Fruit fly (Drosophila melanogaster) whole organism, embryonic: Measurements from ENCODE around the gene mRpL19.

ENCODE experiments used
- Aef1 ChIP-seq: fragments of 200-800 bp; sonication (Bioruptor generic); IDR thresholded peaks from 3 replicates; pipeline ENCODE4 v1.3.6; 2022; ENCODE audit warnings: missing biosample characterization, missing genetic modification characterization
- Atf6 ChIP-seq: fragments of 200-800 bp; sonication (Bioruptor generic); IDR thresholded peaks from 2 replicates; pipeline ENCODE4 v1.3.6; 2022; ENCODE audit warnings: missing biosample characterization, missing genetic modification characterization
- CG11456 ChIP-seq: fragments of 200-800 bp; sonication (Bioruptor generic); IDR thresholded peaks from 3 replicates; pipeline ENCODE4 v1.3.6; 2022; ENCODE audit warnings: missing biosample characterization, missing genetic modification characterization
- CG11504 ChIP-seq: fragments of 200-800 bp; sonication (Bioruptor generic); optimal IDR thresholded peaks from 3 replicates; lab custom pipeline; 2019; ENCODE audit warnings: missing biosample characterization, mild to moderate bottlenecking, missing genetic modification characterization, moderate library complexity
- CG11560 ChIP-seq: fragments of 200-800 bp; sonication (Bioruptor generic); IDR thresholded peaks from 3 replicates; pipeline ENCODE4 v1.3.6; 2022; ENCODE audit warnings: missing biosample characterization, missing genetic modification characterization
- CG12659 ChIP-seq: fragments of 200-800 bp; sonication (Bioruptor generic); optimal IDR thresholded peaks from 3 replicates; lab custom pipeline; 2017; ENCODE audit warnings: mild to moderate bottlenecking, missing biosample characterization, missing genetic modification reagents, missing genetic modification characterization
- CG13123 ChIP-seq: fragments of 200-800 bp; sonication (Bioruptor generic); optimal IDR thresholded peaks from 2 replicates; lab custom pipeline; 2016; ENCODE audit warnings: missing biosample characterization, missing genetic modification characterization
- CG13287 ChIP-seq: fragments of 200-800 bp; sonication (Bioruptor generic); IDR thresholded peaks from 2 replicates; pipeline ENCODE4 v1.3.6; 2022; ENCODE audit warnings: missing biosample characterization, missing genetic modification characterization; ENCODE audit not compliant: partially characterized antibody
- CG14050 ChIP-seq: fragments of 200-800 bp; sonication (Bioruptor generic); IDR thresholded peaks from 3 replicates; pipeline ENCODE4 v1.3.6; 2022; ENCODE audit warnings: missing biosample characterization, missing genetic modification characterization
- CG1647 ChIP-seq: fragments of 200-800 bp; sonication (Bioruptor generic); optimal IDR thresholded peaks from 3 replicates; lab custom pipeline; 2016; ENCODE audit warnings: missing biosample characterization, missing genetic modification characterization
- CG16813 ChIP-seq: fragments of 200-800 bp; sonication (Bioruptor generic); IDR thresholded peaks from 3 replicates; pipeline ENCODE4 v1.3.6; 2022; ENCODE audit warnings: missing biosample characterization, missing genetic modification characterization; ENCODE audit not compliant: partially characterized antibody
- CG2202 ChIP-seq: fragments of 200-800 bp; sonication (Bioruptor generic); optimal IDR thresholded peaks from 2 replicates; lab custom pipeline; 2018; ENCODE audit warnings: missing biosample characterization, mild to moderate bottlenecking, missing genetic modification characterization
- CG31388 ChIP-seq: fragments of 200-800 bp; sonication (Bioruptor generic); optimal IDR thresholded peaks from 2 replicates; lab custom pipeline; 2016; ENCODE audit warnings: missing biosample characterization, missing genetic modification characterization
- CG32767 ChIP-seq: fragments of 200-800 bp; sonication (Bioruptor generic); IDR thresholded peaks from 2 replicates; pipeline ENCODE4 v1.3.6; 2022; ENCODE audit warnings: missing biosample characterization, missing genetic modification characterization
- CG4404 ChIP-seq: fragments of 200-800 bp; sonication (Bioruptor generic); IDR thresholded peaks from 2 replicates; pipeline ENCODE4 v1.3.6; 2022; ENCODE audit warnings: missing biosample characterization, missing genetic modification characterization
- CG5180 ChIP-seq: fragments of 200-800 bp; sonication (Bioruptor generic); optimal IDR thresholded peaks from 3 replicates; lab custom pipeline; 2017; ENCODE audit warnings: missing biosample characterization, missing genetic modification characterization, mild to moderate bottlenecking, moderate library complexity, missing genetic modification reagents
- CG6813 ChIP-seq: fragments of 200-800 bp; sonication (Bioruptor generic); optimal IDR thresholded peaks from 2 replicates; lab custom pipeline; 2017; ENCODE audit warnings: missing biosample characterization, missing genetic modification characterization, mild to moderate bottlenecking, moderate library complexity, missing genetic modification reagents
- CG7556 ChIP-seq: fragments of 200-800 bp; sonication (Bioruptor generic); optimal IDR thresholded peaks from 2 replicates; lab custom pipeline; 2017; ENCODE audit warnings: missing biosample characterization, mild to moderate bottlenecking, missing genetic modification characterization
- CG7987 ChIP-seq: fragments of 200-800 bp; sonication (Bioruptor generic); optimal IDR thresholded peaks from 2 replicates; lab custom pipeline; 2018; ENCODE audit warnings: missing biosample characterization, mild to moderate bottlenecking, missing genetic modification characterization, moderate library complexity
- CG8944 ChIP-seq: fragments of 200-800 bp; sonication (Bioruptor generic); optimal IDR thresholded peaks from 3 replicates; lab custom pipeline; 2016; ENCODE audit warnings: missing biosample characterization, missing genetic modification characterization
- CG9437 ChIP-seq: fragments of 200-800 bp; sonication (Bioruptor generic); optimal IDR thresholded peaks from 2 replicates; lab custom pipeline; 2018; ENCODE audit warnings: missing biosample characterization, mild to moderate bottlenecking, missing genetic modification characterization
- CG9609 ChIP-seq: fragments of 200-800 bp; sonication (Bioruptor generic); optimal IDR thresholded peaks from 3 replicates; lab custom pipeline; 2016; ENCODE audit warnings: missing biosample characterization, missing genetic modification characterization
- CTCF ChIP-seq: fragments of 200-800 bp; sonication (Bioruptor generic); optimal IDR thresholded peaks from 2 replicates; lab custom pipeline; 2017; ENCODE audit warnings: missing biosample characterization, mild to moderate bottlenecking, missing genetic modification characterization, moderate library complexity
- D ChIP-seq, 2 experiments: fragments of 200-800 bp in 1 of 2; fragments of >200 bp in 1 of 2; sonication (Bioruptor generic) in 1 of 2; optimal IDR thresholded peaks; 2 replicates in 1 of 2; 3 replicates in 1 of 2; lab custom pipeline; 2017; ENCODE audit warnings: mild to moderate bottlenecking in 1 of 2, missing biosample characterization in 1 of 2, missing genetic modification characterization in 1 of 2, missing genetic modification reagents in 1 of 2
- HmgD ChIP-seq: fragments of 200-800 bp; sonication (Bioruptor generic); optimal IDR thresholded peaks from 3 replicates; lab custom pipeline; 2016; ENCODE audit warnings: missing biosample characterization, missing genetic modification characterization
- HmgZ ChIP-seq: fragments of 200-800 bp; sonication (Bioruptor generic); optimal IDR thresholded peaks from 2 replicates; lab custom pipeline; 2018; ENCODE audit warnings: missing biosample characterization, mild to moderate bottlenecking, missing genetic modification characterization
- Mad ChIP-seq: fragments of 200-800 bp; sonication (Bioruptor generic); optimal IDR thresholded peaks from 2 replicates; lab custom pipeline; 2016; ENCODE audit warnings: missing biosample characterization, missing genetic modification characterization
- NC2α ChIP-seq: fragments of 200-800 bp; sonication (Bioruptor generic); optimal IDR thresholded peaks from 2 replicates; lab custom pipeline; 2016; ENCODE audit warnings: missing biosample characterization, missing genetic modification characterization
- Nf-YA ChIP-seq: fragments of 200-800 bp; sonication (Bioruptor generic); IDR thresholded peaks from 2 replicates; pipeline ENCODE4 v1.3.6; 2022; ENCODE audit warnings: missing biosample characterization, missing genetic modification characterization
- Side ChIP-seq: fragments of 200-800 bp; sonication (Bioruptor generic); optimal IDR thresholded peaks from 2 replicates; lab custom pipeline; 2016; ENCODE audit warnings: missing biosample characterization, missing genetic modification characterization
- Sox100B ChIP-seq: fragments of 200-800 bp; sonication (Bioruptor generic); optimal IDR thresholded peaks from 3 replicates; lab custom pipeline; 2018; ENCODE audit warnings: missing biosample characterization, mild to moderate bottlenecking, missing genetic modification characterization
- Spps ChIP-seq: fragments of 200-800 bp; sonication (Bioruptor generic); optimal IDR thresholded peaks from 2 replicates; lab custom pipeline; 2018; ENCODE audit warnings: missing biosample characterization, mild to moderate bottlenecking, missing genetic modification characterization
- ab ChIP-seq: fragments of 200-800 bp; sonication (Bioruptor generic); optimal IDR thresholded peaks from 2 replicates; lab custom pipeline; 2016; ENCODE audit warnings: missing biosample characterization, missing genetic modification characterization
- ac ChIP-seq: fragments of 200-800 bp; sonication (Bioruptor generic); optimal IDR thresholded peaks from 3 replicates; lab custom pipeline; 2017; ENCODE audit warnings: missing biosample characterization, mild to moderate bottlenecking, missing genetic modification characterization
- br ChIP-seq: fragments of >200 bp; optimal IDR thresholded peaks from 2 replicates; lab custom pipeline; 2017
- dati ChIP-seq: fragments of 200-800 bp; sonication (Bioruptor generic); IDR thresholded peaks from 2 replicates; pipeline ENCODE4 v1.3.6; 2022; ENCODE audit warnings: missing biosample characterization, missing genetic modification characterization
- ems ChIP-seq: fragments of 200-800 bp; sonication (Bioruptor generic); optimal IDR thresholded peaks from 3 replicates; lab custom pipeline; 2016; ENCODE audit warnings: missing biosample characterization, missing genetic modification characterization
- eyg ChIP-seq: fragments of 200-800 bp; sonication (Bioruptor generic); optimal IDR thresholded peaks from 3 replicates; lab custom pipeline; 2016; ENCODE audit warnings: missing biosample characterization, missing genetic modification characterization
- gro ChIP-seq: fragments of 200-800 bp; sonication (Bioruptor generic); optimal IDR thresholded peaks from 2 replicates; lab custom pipeline; 2016; ENCODE audit warnings: missing biosample characterization, missing genetic modification characterization
- her ChIP-seq: fragments of 200-800 bp; sonication (Bioruptor generic); optimal IDR thresholded peaks from 2 replicates; lab custom pipeline; 2016; ENCODE audit warnings: missing biosample characterization, missing genetic modification characterization
- ind ChIP-seq: fragments of 200-800 bp; sonication (Bioruptor generic); optimal IDR thresholded peaks from 3 replicates; lab custom pipeline; 2016; ENCODE audit warnings: missing biosample characterization, missing genetic modification characterization
- knrl ChIP-seq: fragments of 200-800 bp; sonication (Bioruptor generic); IDR thresholded peaks from 3 replicates; pipeline ENCODE4 v1.3.6; 2022; ENCODE audit warnings: missing biosample characterization, missing genetic modification characterization; ENCODE audit not compliant: partially characterized antibody
- lola ChIP-seq, 3 experiments: fragments of >200 bp in 2 of 3; fragments of 200-800 bp in 1 of 3; sonication (Bioruptor generic) in 1 of 3; optimal IDR thresholded peaks; 2 replicates each; lab custom pipeline; 2017 to 2019; ENCODE audit warnings: missing biosample characterization in 3 of 3, missing genetic modification characterization in 3 of 3, mild to moderate bottlenecking in 1 of 3, moderate library complexity in 1 of 3
- mam ChIP-seq: fragments of 200-800 bp; sonication (Bioruptor generic); optimal IDR thresholded peaks from 3 replicates; lab custom pipeline; 2016; ENCODE audit warnings: missing biosample characterization, missing genetic modification characterization
- pho ChIP-seq: fragments of 200-800 bp; sonication (Bioruptor generic); optimal IDR thresholded peaks from 2 replicates; lab custom pipeline; 2016; ENCODE audit warnings: missing biosample characterization, missing genetic modification characterization
- psq ChIP-seq: fragments of 200-800 bp; sonication (Bioruptor generic); optimal IDR thresholded peaks from 2 replicates; lab custom pipeline; 2017; ENCODE audit warnings: missing biosample characterization, missing genetic modification characterization
- stc ChIP-seq: fragments of 200-800 bp; sonication (Bioruptor generic); IDR thresholded peaks from 2 replicates; pipeline ENCODE4 v1.3.6; 2022; ENCODE audit warnings: missing biosample characterization, missing genetic modification characterization
- sug ChIP-seq: fragments of 200-800 bp; optimal IDR thresholded peaks from 2 replicates; lab custom pipeline; 2019; ENCODE audit warnings: missing biosample characterization, mild to moderate bottlenecking, missing genetic modification characterization, moderate library complexity
- tll ChIP-seq, 2 experiments: fragments of 200-800 bp in 1 of 2; fragments of >200 bp in 1 of 2; sonication (Bioruptor generic) in 1 of 2; optimal IDR thresholded peaks; 2 replicates each; lab custom pipeline; 2017 to 2019; ENCODE audit warnings: missing biosample characterization in 2 of 2, missing genetic modification characterization in 2 of 2, mild to moderate bottlenecking in 1 of 2, moderate library complexity in 1 of 2
- unc-4 ChIP-seq: fragments of 200-800 bp; sonication (Bioruptor generic); IDR thresholded peaks from 2 replicates; pipeline ENCODE4 v1.3.6; 2022; ENCODE audit warnings: missing biosample characterization, missing genetic modification characterization; ENCODE audit not compliant: partially characterized antibody

The mRpL19 gene

DNA sequence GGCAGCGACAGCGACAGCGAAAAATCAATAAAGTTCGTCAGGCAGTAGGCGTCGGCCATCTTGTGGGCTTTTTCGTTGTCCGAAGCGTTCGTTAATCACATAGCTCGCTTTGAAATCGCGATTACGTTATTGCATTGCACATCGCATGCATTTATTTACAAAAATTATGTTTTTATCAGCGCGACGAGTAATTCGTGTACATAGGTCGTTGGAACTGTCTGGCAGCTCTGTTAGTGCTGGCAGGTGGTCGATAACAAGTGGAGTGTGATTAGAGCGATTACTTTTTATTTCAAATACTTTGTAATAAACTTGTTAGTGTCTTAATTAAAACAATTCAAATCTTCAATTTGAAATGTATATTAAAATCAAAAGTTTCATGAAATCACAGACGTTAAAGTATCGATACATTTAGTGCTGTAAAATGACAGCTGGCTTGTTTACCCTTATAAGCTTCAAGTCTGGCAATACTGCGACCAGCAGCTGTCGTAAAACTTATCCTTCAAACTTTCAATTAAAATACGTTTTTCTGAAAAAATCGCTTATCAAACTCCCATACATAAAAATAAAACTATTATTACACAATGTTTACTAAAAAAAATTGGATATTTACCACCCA lies 10.1 kb upstream of the mRpL19 start, which contains the start of gene CG8032 (continued):
- no peak for TF ChIP-seq Nf-YA
- TF ChIP-seq CG7987 (GFP tag; lab: Kevin White, UChicago), result peak; percentile 9
- TF ChIP-seq ab (GFP tag; lab: Kevin White, UChicago), result no peak
- no peak for TF ChIP-seq CG9609
- TF ChIP-seq CG5180 (GFP tag; lab: Kevin White, UChicago), result no peak
- no peak for TF ChIP-seq CG2202 (tag; lab: Kevin White, UChicago)
- TF ChIP-seq CG8944 (GFP tag; lab: Kevin White, UChicago), result peak; percentile 64
- TF ChIP-seq CG12659 (GFP tag; lab: Kevin White, UChicago), result peak; percentile 43
- no peak for TF ChIP-seq Spps
- no peak for TF ChIP-seq CG11560
- TF ChIP-seq CG13123, result peak; percentile 7
- no peak for TF ChIP-seq ac
- peak; percentile 61 for TF ChIP-seq ind (GFP tag; lab: Kevin White, UChicago)
- TF ChIP-seq stc (GFP tag; lab: Robert Waterston, UW), result 0 out of 2 replicates have a peak, but pooled peaks have one; percentile 11
- TF ChIP-seq br (lab: Kevin White, UChicago), result no peak
- TF ChIP-seq CG14050 (GFP tag; lab: Robert Waterston, UW), result no peak
- TF ChIP-seq sug (tag; lab: Kevin White, UChicago), result peak; percentile 39
- TF ChIP-seq CG11504 (tag; lab: Kevin White, UChicago), result peak; percentile 41
- no peak for TF ChIP-seq psq
- TF ChIP-seq pho, result peak; percentile 20
- no peak for TF ChIP-seq Aef1 (GFP tag; lab: Robert Waterston, UW)
- peak; percentile 31 for TF ChIP-seq eyg (GFP tag; lab: Kevin White, UChicago)
- peak; percentile 69 for TF ChIP-seq CG16813 (GFP tag; lab: Robert Waterston, UW)
- peak; percentile 27 for TF ChIP-seq her
- peak; percentile 70 for TF ChIP-seq HmgZ (tag; lab: Kevin White, UChicago)
- peak; percentile 71 for TF ChIP-seq unc-4
- TF ChIP-seq CG6813 (GFP tag; lab: Kevin White, UChicago), result no peak
- peak; percentile 42 for TF ChIP-seq gro
- TF ChIP-seq Mad (GFP tag; lab: Kevin White, UChicago), result peak; percentile 54
- TF ChIP-seq D (optimal IDR thresholded peaks at IDR 0.05; lab: Kevin White, UChicago), result no peak
- TF ChIP-seq D (GFP tag; optimal IDR thresholded peaks at IDR 0.05; lab: Kevin White, UChicago), result no peak
- TF ChIP-seq NC2α, result no peak
- peak in 1 of 2 experiments; percentile 40 for TF ChIP-seq tll (GFP tag; optimal IDR thresholded peaks at IDR 0.05; lab: Kevin White, UChicago)
- TF ChIP-seq CG32767 (GFP tag; lab: Robert Waterston, UW), result 0 out of 2 replicates have a peak, but pooled peaks have one; percentile 14
- TF ChIP-seq CG4404, result no peak
- TF ChIP-seq Atf6 (GFP tag; lab: Robert Waterston, UW), result peak; percentile 39; the same call in 1 of the 2 replicates
- peak; percentile 17 for TF ChIP-seq CG7556
- peak; percentile 6 for TF ChIP-seq HmgD (GFP tag; lab: Kevin White, UChicago)
- TF ChIP-seq dati, result no peak
- TF ChIP-seq CTCF (GFP tag; lab: Kevin White, UChicago), result no peak
- peak; percentile 65 for TF ChIP-seq knrl
- peak; percentile 25 for TF ChIP-seq Side (GFP tag; lab: Kevin White, UChicago)
- TF ChIP-seq ems, result peak; percentile 44
- TF ChIP-seq CG1647 (GFP tag; lab: Kevin White, UChicago), result peak; percentile 2
- TF ChIP-seq CG9437 (GFP tag; lab: Kevin White, UChicago), result no peak
- TF ChIP-seq lola (GFP tag; optimal IDR thresholded peaks at IDR 0.05; lab: Kevin White, UChicago), result peak in 1 of 3 experiments; percentile 19
- peak; percentile 25 for TF ChIP-seq Sox100B (GFP tag; lab: Kevin White, UChicago)
- no peak for TF ChIP-seq CG31388
- TF ChIP-seq CG13287 (GFP tag; lab: Robert Waterston, UW), result peak; percentile 80
- no peak for TF ChIP-seq CG11456 (GFP tag; lab: Robert Waterston, UW)
- TF ChIP-seq mam (GFP tag; lab: Kevin White, UChicago), result peak; percentile 64
